Worm (Caenorhabditis elegans): Measurements from ENCODE around the gene Y48E1C.1.

The Y48E1C.1 gene

DNA sequence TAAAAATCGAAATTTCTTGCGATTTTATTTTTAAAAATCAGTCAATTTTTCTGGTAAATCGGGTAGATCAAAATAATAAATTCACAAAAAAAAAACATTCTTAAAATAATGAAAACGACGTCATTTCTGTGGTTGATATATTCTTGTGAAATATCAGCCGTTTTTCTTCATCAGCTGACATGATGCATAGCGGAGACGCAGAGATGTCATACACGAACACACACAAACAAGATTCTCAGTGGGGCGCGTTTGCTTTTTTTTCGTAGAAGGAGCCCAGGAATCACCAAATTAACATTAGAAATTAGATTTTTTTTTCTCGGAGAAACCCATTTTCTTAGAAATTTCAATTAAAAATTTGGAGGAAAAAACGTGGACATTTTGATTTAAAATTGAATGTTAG, 32.9 kb downstream of the Y48E1C.1 start (continued):
- no peak for TF ChIP-seq aptf-2 (GFP tag; conservative IDR thresholded peaks at IDR 0.05)
- no peak for TF ChIP-seq rpc-1 (optimal IDR thresholded peaks at IDR 0.05)
- no peak for TF ChIP-seq rpc-1 (tag; optimal IDR thresholded peaks at IDR 0.05)
- TF ChIP-seq lsy-27 (tag; optimal IDR thresholded peaks at IDR 0.05; ENCODE audit: borderline replicate concordance, insufficient read depth), result no peak

DNA sequence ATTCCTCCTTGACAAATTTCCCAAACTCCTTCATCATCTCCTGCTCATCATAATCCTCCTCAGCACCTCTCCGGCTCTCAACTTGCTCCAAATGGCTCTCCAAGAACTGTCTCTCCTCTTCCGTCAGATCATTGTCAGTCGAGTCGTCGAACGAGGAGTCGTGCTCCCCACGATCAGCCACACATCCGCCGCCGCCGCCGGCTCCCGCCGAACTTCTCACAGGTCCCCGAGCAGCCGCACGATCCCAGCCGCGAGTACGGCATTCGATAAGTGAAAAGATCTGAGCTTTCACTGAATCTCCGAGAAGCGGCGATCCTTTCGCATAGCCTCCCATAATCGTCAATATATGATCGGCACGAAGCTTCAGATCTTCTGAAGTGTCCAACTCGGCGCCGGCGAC, 36.5 kb downstream of the Y48E1C.1 start:
- no peak for TF ChIP-seq hmg-1.2 (GFP tag; IDR thresholded peaks at IDR 0.05)
- no peak for TF ChIP-seq sdz-38 (tag; optimal IDR thresholded peaks at IDR 0.05)
- TF ChIP-seq Y56A3A.18 (GFP tag; IDR thresholded peaks at IDR 0.05), result no peak
- TF ChIP-seq egrh-3 (GFP tag; IDR thresholded peaks at IDR 0.05), result peak; percentile 75; the same call in 1 of the 2 replicates
- no peak for TF ChIP-seq unc-62 (GFP tag; optimal IDR thresholded peaks at IDR 0.05)
- TF ChIP-seq zfh-2 (GFP tag; conservative IDR thresholded peaks at IDR 0.05), result peak; percentile 88

DNA sequence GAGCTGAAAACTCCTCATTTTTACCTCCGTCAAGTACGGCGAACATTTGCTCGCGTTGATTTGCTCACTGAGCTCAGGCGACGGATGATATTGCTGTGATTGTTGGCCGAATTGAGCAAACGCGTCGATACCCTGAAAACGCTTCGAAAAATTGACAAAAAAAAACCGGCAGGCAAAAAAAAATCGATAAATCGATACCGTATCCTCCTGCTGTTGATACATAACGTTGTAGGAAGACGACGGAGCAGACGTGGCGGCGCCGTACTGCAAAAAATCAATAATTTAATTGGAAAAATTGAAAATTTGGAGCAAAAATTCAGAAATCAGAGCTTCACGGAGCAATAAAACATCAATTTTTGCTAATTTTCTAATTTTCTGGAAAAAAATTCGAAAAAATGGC, 40.0 kb downstream of the Y48E1C.1 start:
- no peak for TF ChIP-seq hlh-12 (tag; optimal IDR thresholded peaks at IDR 0.05)
- no peak for TF ChIP-seq nhr-80 (tag; optimal IDR thresholded peaks at IDR 0.05)
- TF ChIP-seq lin-40 (tag; optimal IDR thresholded peaks at IDR 0.05), result no peak
- TF ChIP-seq mcd-1 (GFP tag; IDR thresholded peaks at IDR 0.05), result no peak
- TF ChIP-seq hmg-20 (GFP tag; IDR thresholded peaks at IDR 0.05), result no peak
- TF ChIP-seq F10E7.11 (tag; optimal IDR thresholded peaks at IDR 0.05), result no peak
- TF ChIP-seq T26A5.8 (tag; optimal IDR thresholded peaks at IDR 0.05), result no peak
- TF ChIP-seq snpc-3.4 (tag; optimal IDR thresholded peaks at IDR 0.05), result no peak
- TF ChIP-seq mel-28 (tag; optimal IDR thresholded peaks at IDR 0.05; ENCODE audit: borderline replicate concordance), result no peak
- no peak for TF ChIP-seq rpc-1 (optimal IDR thresholded peaks at IDR 0.05)
- TF ChIP-seq rpc-1 (tag; optimal IDR thresholded peaks at IDR 0.05), result no peak
- TF ChIP-seq hrde-1 (tag; optimal IDR thresholded peaks at IDR 0.05; ENCODE audit: borderline replicate concordance), result no peak
- no peak for TF ChIP-seq efl-1 (GFP tag; optimal IDR thresholded peaks at IDR 0.05)
- no peak for TF ChIP-seq ceh-58 (GFP tag; IDR thresholded peaks at IDR 0.05)
- no peak for TF ChIP-seq snpc-1.3 (tag; optimal IDR thresholded peaks at IDR 0.05; ENCODE audit: insufficient read depth)
- no peak for TF ChIP-seq B0019.2 (GFP tag; conservative IDR thresholded peaks at IDR 0.05)
- TF ChIP-seq F57A8.1 (GFP tag; optimal IDR thresholded peaks at IDR 0.05), result no peak
- TF ChIP-seq B0261.1 (tag; optimal IDR thresholded peaks at IDR 0.05), result no peak
- no peak for TF ChIP-seq snpc-1.1 (tag; optimal IDR thresholded peaks at IDR 0.05; ENCODE audit: insufficient read depth)

DNA sequence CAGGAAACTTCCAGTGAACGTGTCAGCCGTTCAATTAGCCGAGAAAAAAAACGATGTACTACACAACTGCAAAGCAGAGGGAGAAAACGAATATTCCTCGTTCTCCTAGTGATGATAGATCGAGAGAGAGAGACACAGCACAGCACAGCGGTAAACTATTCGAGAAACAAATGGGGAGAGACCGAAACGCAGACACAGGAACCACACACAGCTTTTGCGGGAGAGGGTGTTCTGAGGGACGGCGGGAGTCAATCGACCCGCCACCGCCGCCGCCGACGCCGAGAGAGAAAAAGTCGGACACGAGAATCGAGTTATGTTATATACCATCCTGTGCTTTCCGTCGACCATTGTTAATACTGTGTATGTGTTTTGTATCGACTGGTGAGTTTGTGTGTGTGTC, 41.8 kb downstream of the Y48E1C.1 start:
- TF ChIP-seq attf-3 (GFP tag; conservative IDR thresholded peaks at IDR 0.05) (no peak), let-607 (tag; optimal IDR thresholded peaks at IDR 0.05) (peak in 1 of 2 experiments; percentile 10), F22D6.2 (tag; optimal IDR thresholded peaks at IDR 0.05) (no peak), nfya-1 (tag; optimal IDR thresholded peaks at IDR 0.05; ENCODE audit: borderline replicate concordance, insufficient read depth) (no peak), chd-7 (tag; optimal IDR thresholded peaks at IDR 0.05) (no peak), C17E4.6 (GFP tag; IDR thresholded peaks at IDR 0.05) (no peak), unc-62 (GFP tag; optimal IDR thresholded peaks at IDR 0.05) (no peak), hmg-1.2 (GFP tag; IDR thresholded peaks at IDR 0.05) (0 out of 2 replicates have a peak, but pooled peaks have one; percentile 29), C06A6.2 (GFP tag; conservative IDR thresholded peaks at IDR 0.05) (no peak), Y56A3A.18 (GFP tag; IDR thresholded peaks at IDR 0.05) (no peak), snpc-4 (GFP tag; optimal IDR thresholded peaks at IDR 0.05) (no peak), snpc-4 (tag; optimal IDR thresholded peaks at IDR 0.05) (peak in 3 of 4 experiments; percentile 20 to 64 (median 28)), nhr-179 (tag; optimal IDR thresholded peaks at IDR 0.05) (no peak), dox-1 (GFP tag; IDR thresholded peaks at IDR 0.05) (peak; percentile 70), Y79H2A.3 (GFP tag; conservative IDR thresholded peaks at IDR 0.05) (no peak), T26A5.8 (tag; optimal IDR thresholded peaks at IDR 0.05) (no peak), nhr-80 (tag; optimal IDR thresholded peaks at IDR 0.05) (peak; percentile 59), mes-4 (tag; optimal IDR thresholded peaks at IDR 0.05) (no peak), F57A8.1 (GFP tag; optimal IDR thresholded peaks at IDR 0.05) (no peak), zfh-2 (GFP tag; conservative IDR thresholded peaks at IDR 0.05) (peak; percentile 94), attf-5 (GFP tag; optimal IDR thresholded peaks at IDR 0.05) (peak; percentile 36), ets-4 (GFP tag; optimal IDR thresholded peaks at IDR 0.05) (peak; percentile 23), madf-8 (GFP tag; conservative IDR thresholded peaks at IDR 0.05) (no peak)
